Worm (Caenorhabditis elegans): Measurements from ENCODE around the gene T02H6.10.
A peak's percentile ranks its signal among the peaks of the same experiment; 100 is the strongest.

Gene T02H6.10

DNA sequence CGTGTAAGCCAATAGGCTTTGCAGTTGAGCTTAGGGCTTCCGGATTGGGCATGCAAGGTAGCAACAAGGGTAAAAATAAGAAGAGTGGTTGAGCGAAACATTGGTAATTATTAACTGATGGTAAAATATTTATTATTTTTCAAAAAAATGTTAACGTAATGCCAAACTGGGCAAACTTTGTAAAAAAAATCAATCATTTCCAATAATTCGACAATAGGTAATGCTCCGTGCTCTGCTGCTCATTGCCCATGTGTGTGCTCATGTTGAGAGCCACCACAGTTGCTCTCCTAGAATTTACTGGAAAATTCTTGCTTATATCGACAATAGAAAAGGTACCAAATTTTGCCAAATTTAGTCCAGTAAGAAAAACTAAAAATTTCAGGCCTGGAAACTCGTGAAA lies at the start of gene T02H6.10, which contains the start of gene T02H6.8:
T02H6.10 (minus strand) TSS at position 101 of the 400 bp plus-strand sequence.
T02H6.8 (plus strand) TSS at position 221 of the 400 bp plus-strand sequence.
- TF ChIP-seq ets-4 (tag; optimal IDR thresholded peaks at IDR 0.05), result no peak
- no peak for TF ChIP-seq pha-2 (tag; optimal IDR thresholded peaks at IDR 0.05)

DNA sequence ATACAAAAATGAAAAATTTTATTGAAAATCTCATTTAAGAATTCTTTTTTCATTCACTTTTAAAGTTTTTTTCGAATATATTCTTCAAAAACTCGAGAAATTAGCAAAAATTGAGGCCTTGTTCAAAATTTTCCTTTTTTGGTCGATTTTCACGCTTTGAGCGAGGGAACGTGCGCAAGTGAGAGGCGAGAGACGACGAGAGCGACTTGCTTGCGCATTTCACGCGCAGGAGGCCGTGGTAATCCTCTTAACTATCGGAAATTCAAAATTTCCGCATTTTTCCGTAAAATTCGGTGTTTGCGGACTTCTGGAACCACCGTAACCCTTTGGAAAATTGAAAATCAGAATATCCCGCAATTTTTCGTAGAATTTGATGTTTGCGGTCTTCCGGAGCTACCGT lies 49.4 kb upstream of the T02H6.10 start:
- TF ChIP-seq pha-4 (tag; optimal IDR thresholded peaks at IDR 0.05) (no peak), ahr-1 (tag; optimal IDR thresholded peaks at IDR 0.05) (no peak)

DNA sequence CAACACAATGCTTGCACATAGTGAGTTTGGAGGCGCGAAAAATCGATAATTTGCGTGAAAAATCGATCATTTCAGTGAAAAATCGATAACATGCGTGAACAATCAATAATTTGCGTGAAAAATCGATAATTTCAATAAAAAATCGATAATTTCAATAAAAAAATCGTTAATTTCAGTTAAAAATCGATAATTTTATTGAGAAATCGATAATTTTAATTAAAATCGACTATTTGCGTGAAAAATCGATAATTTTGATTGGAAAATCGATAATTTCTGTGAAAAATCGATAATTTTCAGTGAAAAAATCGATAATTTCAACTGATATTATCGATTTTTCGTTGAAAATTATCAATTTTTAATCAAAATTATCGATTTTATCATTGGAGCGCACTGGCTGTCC lies 43.5 kb upstream of the T02H6.10 start:
- TF ChIP-seq ceh-2 (tag; optimal IDR thresholded peaks at IDR 0.05), result no peak
- TF ChIP-seq hlh-15 (tag; optimal IDR thresholded peaks at IDR 0.05), result no peak
- TF ChIP-seq ceh-48 (tag; optimal IDR thresholded peaks at IDR 0.05), result peak; percentile 74
- no peak for TF ChIP-seq syd-9 (tag; optimal IDR thresholded peaks at IDR 0.05)
- TF ChIP-seq ztf-16 (tag; optimal IDR thresholded peaks at IDR 0.05), result no peak

DNA sequence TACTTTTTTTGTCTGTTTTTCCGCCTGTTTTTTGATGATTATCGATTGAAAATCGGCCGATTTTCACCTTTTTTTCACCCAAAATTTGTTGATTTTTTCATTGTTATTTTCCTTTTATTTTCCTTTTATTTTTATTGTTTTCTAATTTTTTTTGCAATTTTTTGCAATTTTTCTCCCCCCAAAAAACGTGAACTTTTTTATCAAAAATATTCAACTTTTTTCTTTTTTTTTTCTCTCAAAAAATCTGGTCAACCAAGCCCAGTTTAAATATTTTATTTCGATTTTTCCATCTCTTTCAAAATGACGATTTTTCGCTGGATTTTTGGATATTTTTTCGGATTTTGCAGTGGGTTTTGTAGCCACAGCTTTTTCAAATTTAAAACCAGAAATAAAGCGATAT lies 43.0 kb upstream of the T02H6.10 start, which contains the start of gene rfip-2:
rfip-2 (plus strand) TSS at position 301 of the 400 bp plus-strand sequence.
- TF ChIP-seq pros-1 (tag; optimal IDR thresholded peaks at IDR 0.05) (no peak), syd-9 (tag; optimal IDR thresholded peaks at IDR 0.05) (no peak), zip-5 (tag; optimal IDR thresholded peaks at IDR 0.05) (no peak), elt-4 (tag; optimal IDR thresholded peaks at IDR 0.05) (no peak), ceh-24 (tag; optimal IDR thresholded peaks at IDR 0.05) (no peak), ceh-48 (tag; optimal IDR thresholded peaks at IDR 0.05) (no peak), T23F11.4 (GFP tag; optimal IDR thresholded peaks at IDR 0.05) (no peak), ama-1 (optimal IDR thresholded peaks at IDR 0.05) (no peak), fkh-10 (GFP tag; optimal IDR thresholded peaks at IDR 0.05) (no peak), ceh-2 (tag; optimal IDR thresholded peaks at IDR 0.05) (no peak), nfya-1 (tag; optimal IDR thresholded peaks at IDR 0.05) (no peak), che-1 (tag; optimal IDR thresholded peaks at IDR 0.05) (no peak), unc-3 (GFP tag; conservative IDR thresholded peaks at IDR 0.05) (no peak), unc-3 (tag; optimal IDR thresholded peaks at IDR 0.05) (no peak), ttx-3 (tag; optimal IDR thresholded peaks at IDR 0.05) (no peak)

DNA sequence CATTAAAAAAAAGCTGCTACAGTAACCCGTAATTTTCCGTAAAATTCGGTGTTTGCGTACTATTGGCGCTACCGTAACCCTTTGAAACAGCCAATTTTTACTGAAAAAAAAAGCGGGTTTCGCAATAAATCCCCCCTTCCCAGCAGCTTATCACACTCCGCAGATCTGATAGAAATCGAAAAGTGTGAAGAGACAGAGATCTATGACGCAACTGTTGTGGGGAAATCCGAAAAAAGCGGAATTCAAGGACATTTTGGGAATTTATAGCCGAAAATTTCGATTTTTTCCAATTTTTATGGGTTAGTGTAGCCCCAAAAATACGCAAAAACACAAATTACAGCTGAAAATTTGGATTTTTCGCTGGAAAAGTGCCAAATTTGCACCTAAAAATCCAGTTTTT lies 41.4 kb upstream of the T02H6.10 start:
- TF ChIP-seq fkh-10 (GFP tag; optimal IDR thresholded peaks at IDR 0.05) (no peak), nfya-1 (tag; optimal IDR thresholded peaks at IDR 0.05) (no peak), unc-42 (tag; optimal IDR thresholded peaks at IDR 0.05) (no peak), npax-4 (tag; optimal IDR thresholded peaks at IDR 0.05) (no peak), syd-9 (tag; optimal IDR thresholded peaks at IDR 0.05) (no peak), dmd-4 (tag; optimal IDR thresholded peaks at IDR 0.05; ENCODE audit: borderline replicate concordance) (no peak), dve-1 (tag; optimal IDR thresholded peaks at IDR 0.05) (no peak), pqm-1 (tag; optimal IDR thresholded peaks at IDR 0.05) (no peak), ceh-31 (tag; optimal IDR thresholded peaks at IDR 0.05) (no peak), elt-2 (tag; optimal IDR thresholded peaks at IDR 0.05) (no peak), lin-11 (tag; optimal IDR thresholded peaks at IDR 0.05) (no peak), T23F11.4 (GFP tag; optimal IDR thresholded peaks at IDR 0.05) (no peak), ceh-22 (tag; optimal IDR thresholded peaks at IDR 0.05) (no peak), unc-55 (GFP tag; optimal IDR thresholded peaks at IDR 0.05) (no peak), unc-86 (tag; optimal IDR thresholded peaks at IDR 0.05) (no peak), fkh-6 (tag; optimal IDR thresholded peaks at IDR 0.05) (no peak)

DNA sequence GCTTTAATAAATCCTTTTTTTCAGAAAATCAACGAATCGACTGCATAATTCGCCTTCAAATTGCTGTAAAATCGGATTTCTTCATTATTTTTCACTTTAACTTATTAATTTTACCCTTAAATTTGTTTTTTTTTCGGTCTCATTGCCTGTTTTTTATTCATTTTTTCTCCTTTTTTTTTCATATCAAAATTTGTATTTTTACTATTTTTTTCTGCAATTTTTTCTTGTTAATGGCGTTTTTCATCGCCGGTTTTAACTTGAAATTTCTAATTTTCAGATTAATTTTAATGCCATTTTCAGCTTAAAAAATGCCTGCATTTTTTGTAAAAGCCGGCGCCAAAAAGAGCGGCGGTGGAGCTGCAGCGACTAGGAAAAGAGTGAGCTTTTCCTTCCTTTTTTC lies 28.6 kb upstream of the T02H6.10 start, which contains the start of gene T02H6.1:
T02H6.1 (plus strand) TSS at position 301 of the 400 bp plus-strand sequence.
- TF ChIP-seq ceh-6 (GFP tag; optimal IDR thresholded peaks at IDR 0.05) (no peak), madf-2 (tag; optimal IDR thresholded peaks at IDR 0.05) (no peak), gmeb-2 (tag; optimal IDR thresholded peaks at IDR 0.05) (no peak), F13H6.1 (tag; optimal IDR thresholded peaks at IDR 0.05) (no peak), C38D4.7 (GFP tag; optimal IDR thresholded peaks at IDR 0.05) (no peak), ceh-24 (tag; optimal IDR thresholded peaks at IDR 0.05) (no peak), lin-11 (tag; optimal IDR thresholded peaks at IDR 0.05) (no peak), ztf-16 (tag; optimal IDR thresholded peaks at IDR 0.05) (no peak), elt-4 (tag; optimal IDR thresholded peaks at IDR 0.05) (no peak), ahr-1 (tag; optimal IDR thresholded peaks at IDR 0.05) (no peak), nhr-11 (tag; optimal IDR thresholded peaks at IDR 0.05) (no peak), lim-6 (tag; optimal IDR thresholded peaks at IDR 0.05) (no peak), ceh-18 (tag; optimal IDR thresholded peaks at IDR 0.05) (no peak), zip-5 (tag; optimal IDR thresholded peaks at IDR 0.05) (no peak), ceh-19 (GFP tag; optimal IDR thresholded peaks at IDR 0.05) (no peak), syd-9 (tag; optimal IDR thresholded peaks at IDR 0.05) (no peak), tbx-2 (tag; optimal IDR thresholded peaks at IDR 0.05) (no peak), npax-4 (tag; optimal IDR thresholded peaks at IDR 0.05) (no peak), unc-55 (GFP tag; optimal IDR thresholded peaks at IDR 0.05) (no peak), ceh-31 (tag; optimal IDR thresholded peaks at IDR 0.05) (no peak)

Measured in whole organism, late embryonic.